Fruit fly (Drosophila melanogaster): ENCODE data around the gene CG2604.

Gene CG2604

DNA sequence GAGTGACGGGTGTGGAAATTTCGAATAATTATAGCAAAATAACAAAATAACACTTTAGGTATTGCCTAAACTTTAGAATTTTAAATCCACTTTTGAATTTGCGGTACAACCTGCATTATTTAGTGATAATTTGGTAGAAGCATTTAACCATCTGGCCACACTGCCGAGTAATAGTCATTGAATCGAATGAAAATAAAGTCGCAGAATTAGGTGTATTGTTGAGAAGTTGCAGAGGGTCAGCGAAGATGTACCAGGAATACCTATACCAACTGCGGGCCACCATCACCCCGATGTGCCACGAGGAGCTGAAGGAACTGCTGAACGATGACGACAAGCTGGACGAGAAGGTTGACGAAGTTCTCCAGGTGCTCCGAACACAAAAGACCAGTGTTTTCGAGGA is 2.9 kb upstream of the CG2604 start, which contains the start of gene Vps37B (continued):
- TF ChIP-seq pzg (GFP tag; optimal IDR thresholded peaks at IDR 0.05) (peak; percentile 68), CG16813 (GFP tag; IDR thresholded peaks at IDR 0.05; ENCODE audit: partially characterized antibody) (no peak), yki (optimal IDR thresholded peaks at IDR 0.05) (no peak), CG33213 (GFP tag; optimal IDR thresholded peaks at IDR 0.05) (no peak), CG4617 (GFP tag; optimal IDR thresholded peaks at IDR 0.05; ENCODE audit: borderline replicate concordance) (peak; percentile 64), danr (GFP tag; IDR thresholded peaks at IDR 0.05) (no peak), dmrt99B (tag; optimal IDR thresholded peaks at IDR 0.05) (no peak), Sry-δ (GFP tag; optimal IDR thresholded peaks at IDR 0.05) (no peak), az2 (GFP tag; optimal IDR thresholded peaks at IDR 0.05) (no peak), Max (GFP tag; optimal IDR thresholded peaks at IDR 0.05) (no peak), row (GFP tag; IDR thresholded peaks at IDR 0.05) (0 out of 3 replicates have a peak, but pooled peaks have one; percentile 7), sqz (GFP tag; optimal IDR thresholded peaks at IDR 0.05) (no peak), CG10959 (GFP tag; IDR thresholded peaks at IDR 0.05) (no peak), cato (GFP tag; optimal IDR thresholded peaks at IDR 0.05; ENCODE audit: borderline replicate concordance) (no peak), MTF-1 (GFP tag; optimal IDR thresholded peaks at IDR 0.05; ENCODE audit: borderline replicate concordance) (no peak), gfzf (GFP tag; optimal IDR thresholded peaks at IDR 0.05) (peak; percentile 83), CTCF (GFP tag; optimal IDR thresholded peaks at IDR 0.05) (peak; percentile 43), fd3F (GFP tag; optimal IDR thresholded peaks at IDR 0.05) (no peak), ftz-f1 (GFP tag; optimal IDR thresholded peaks at IDR 0.05) (no peak), CG15514 (GFP tag; optimal IDR thresholded peaks at IDR 0.05) (peak; percentile 24), CG4707 (GFP tag; optimal IDR thresholded peaks at IDR 0.05) (no peak), chn (GFP tag; optimal IDR thresholded peaks at IDR 0.05) (no peak), CG8924 (tag; optimal IDR thresholded peaks at IDR 0.05) (no peak), E2f2 (GFP tag; IDR thresholded peaks at IDR 0.05) (peak; percentile 93), CG13296 (GFP tag; optimal IDR thresholded peaks at IDR 0.05) (no peak), CG34224 (GFP tag; IDR thresholded peaks at IDR 0.05; ENCODE audit: partially characterized antibody) (peak; percentile 28; the same call in 1 of the 3 replicates), Sox102F (GFP tag; optimal IDR thresholded peaks at IDR 0.05) (no peak), PHDP (tag; optimal IDR thresholded peaks at IDR 0.05) (no peak), onecut (GFP tag; IDR thresholded peaks at IDR 0.05) (no peak), amos (GFP tag; IDR thresholded peaks at IDR 0.05; ENCODE audit: partially characterized antibody) (peak; percentile 19; the same call in 1 of the 2 replicates)

DNA sequence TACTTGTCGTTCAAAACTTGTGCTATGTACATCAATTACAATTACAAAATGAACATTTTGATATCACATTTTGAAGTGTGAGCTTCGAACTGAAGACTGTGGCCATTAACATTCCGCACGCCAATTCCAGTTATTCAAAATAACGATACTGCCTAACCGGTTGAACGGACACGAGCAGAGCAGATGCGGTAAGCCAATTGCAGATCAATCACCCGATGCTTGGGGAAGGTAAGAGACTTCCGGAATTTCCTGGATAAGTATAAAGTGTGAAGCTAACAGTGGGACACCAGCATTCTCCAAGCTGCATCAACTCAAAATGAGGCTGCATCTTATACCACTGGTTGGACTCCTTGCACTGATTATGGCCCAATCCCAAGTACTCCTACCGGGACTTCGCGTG is 674 bp upstream of the CG2604 start, which contains the start of gene CG14664:
TSS of gene CG14664 (plus strand) at position 301 of the 400 bp plus-strand sequence.
- no peak for TF ChIP-seq ken (GFP tag; IDR thresholded peaks at IDR 0.05)
- TF ChIP-seq MBD-R2 (GFP tag; IDR thresholded peaks at IDR 0.05), result 0 out of 2 replicates have a peak, but pooled peaks have one; percentile 11

DNA sequence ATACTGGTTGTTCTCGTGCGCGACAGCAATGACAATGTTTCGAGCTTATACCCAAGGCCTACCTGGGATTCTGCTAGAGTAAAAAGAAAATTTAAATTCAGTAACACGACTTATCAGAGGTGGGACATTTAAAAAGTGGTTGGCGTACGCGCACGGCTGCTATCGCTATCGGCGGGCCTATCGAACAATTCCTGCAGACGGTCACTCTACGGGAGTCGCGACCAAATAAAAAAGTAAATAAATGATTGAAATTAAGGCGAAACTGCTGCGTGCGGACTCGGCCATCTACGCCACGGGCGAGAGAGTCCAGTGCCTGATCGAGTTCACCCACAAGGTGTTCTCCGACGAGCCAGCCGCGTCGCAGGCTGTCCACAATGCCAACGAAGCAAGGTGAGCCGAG is 3.7 kb downstream of the CG2604 start, which contains the start of the genes Prosbeta2R2 and CG1116:
TSS of gene Prosbeta2R2 (minus strand) at position 63 of the 400 bp plus-strand sequence.
TSS of gene CG1116 (plus strand) at position 192 of the 400 bp plus-strand sequence.
- peak; percentile 60 for TF ChIP-seq gfzf (GFP tag; optimal IDR thresholded peaks at IDR 0.05)
- TF ChIP-seq Opbp (GFP tag; IDR thresholded peaks at IDR 0.05; ENCODE audit: partially characterized antibody), result peak; percentile 47; the same call in 2 of the 3 replicates
- no peak for TF ChIP-seq CG32532 (GFP tag; IDR thresholded peaks at IDR 0.05)
- TF ChIP-seq CG15514 (GFP tag; optimal IDR thresholded peaks at IDR 0.05), result peak; percentile 42
- peak; percentile 66; the same call in 1 of the 4 replicates for TF ChIP-seq chinmo (GFP tag; IDR thresholded peaks at IDR 0.05; ENCODE audit: partially characterized antibody)
- TF ChIP-seq HmgZ (tag; optimal IDR thresholded peaks at IDR 0.05), result peak; percentile 1
- no peak for TF ChIP-seq gro (GFP tag; optimal IDR thresholded peaks at IDR 0.05)
- peak; percentile 63; the same call in 2 of the 3 replicates for TF ChIP-seq CG7963 (GFP tag; IDR thresholded peaks at IDR 0.05; ENCODE audit: partially characterized antibody)
- TF ChIP-seq CG2129 (GFP tag; IDR thresholded peaks at IDR 0.05; ENCODE audit: partially characterized antibody), result peak; percentile 18; the same call in 1 of the 2 replicates
- TF ChIP-seq HLH4C (GFP tag; IDR thresholded peaks at IDR 0.05; ENCODE audit: partially characterized antibody), result 0 out of 3 replicates have a peak, but pooled peaks have one; percentile 34
- TF ChIP-seq CG16813 (GFP tag; IDR thresholded peaks at IDR 0.05; ENCODE audit: partially characterized antibody), result peak; percentile 55; the same call in 2 of the 3 replicates
- peak; percentile 3 for TF ChIP-seq stwl (tag; optimal IDR thresholded peaks at IDR 0.05)
- peak; percentile 36; the same call in 1 of the 2 replicates for TF ChIP-seq Bgb (GFP tag; IDR thresholded peaks at IDR 0.05; ENCODE audit: partially characterized antibody)
- TF ChIP-seq Doc3 (GFP tag; IDR thresholded peaks at IDR 0.05; ENCODE audit: partially characterized antibody), result peak; percentile 54; the same call in 1 of the 3 replicates
- TF ChIP-seq Sry-δ (GFP tag; optimal IDR thresholded peaks at IDR 0.05), result peak; percentile 80
- TF ChIP-seq pum (GFP tag; optimal IDR thresholded peaks at IDR 0.05), result no peak
- TF ChIP-seq E2f2 (GFP tag; IDR thresholded peaks at IDR 0.05), result peak; percentile 97
- TF ChIP-seq Sin3A (optimal IDR thresholded peaks at IDR 0.05), result peak; percentile 42
- peak; percentile 63 for TF ChIP-seq BEAF-32 (GFP tag; optimal IDR thresholded peaks at IDR 0.05)
- no peak for TF ChIP-seq sc (optimal IDR thresholded peaks at IDR 0.05)
- TF ChIP-seq sc (GFP tag; optimal IDR thresholded peaks at IDR 0.05), result no peak
